Fruit fly (Drosophila melanogaster) whole organism, embryonic: Measurements from ENCODE around the gene CG3448.
A peak's percentile ranks its signal among the peaks of the same experiment; 100 is the strongest.

Source experiments
- Aef1 ChIP-seq: fragments of 200-800 bp; sonication (Bioruptor generic); IDR thresholded peaks from 3 replicates; pipeline ENCODE4 v1.3.6; 2022; ENCODE audit warnings: missing biosample characterization, missing genetic modification characterization
- Antp ChIP-seq: fragments of 200-800 bp; sonication (Bioruptor generic); optimal IDR thresholded peaks from 3 replicates; lab custom pipeline; 2016; ENCODE audit warnings: missing biosample characterization, missing genetic modification characterization
- Bdp1 ChIP-seq: fragments of 200-800 bp; sonication (Bioruptor generic); optimal IDR thresholded peaks from 3 replicates; lab custom pipeline; 2016; ENCODE audit warnings: missing biosample characterization, missing genetic modification characterization
- Blimp-1 ChIP-seq: fragments of 200-800 bp; sonication (Bioruptor generic); optimal IDR thresholded peaks from 3 replicates; lab custom pipeline; 2018; ENCODE audit warnings: missing biosample characterization, missing genetic modification characterization, mild to moderate bottlenecking, moderate library complexity, missing genetic modification reagents
- C15 ChIP-seq: fragments of 200-800 bp; sonication (Bioruptor generic); IDR thresholded peaks from 3 replicates; pipeline ENCODE4 v1.3.6; 2022; ENCODE audit warnings: missing biosample characterization, missing genetic modification characterization
- CG12299 ChIP-seq: fragments of 200-800 bp; sonication (Bioruptor generic); optimal IDR thresholded peaks from 2 replicates; lab custom pipeline; 2018; ENCODE audit warnings: missing biosample characterization, mild to moderate bottlenecking, missing genetic modification characterization
- CG1233 ChIP-seq: fragments of 200-800 bp; sonication (Bioruptor generic); optimal IDR thresholded peaks from 4 replicates; lab custom pipeline; 2018; ENCODE audit warnings: missing biosample characterization, mild to moderate bottlenecking, missing genetic modification characterization
- CG12769 ChIP-seq: fragments of 200-800 bp; sonication (Bioruptor generic); optimal IDR thresholded peaks from 2 replicates; lab custom pipeline; 2019; ENCODE audit warnings: missing biosample characterization, mild to moderate bottlenecking, missing genetic modification characterization, moderate library complexity
- CG14667 ChIP-seq: fragments of 200-800 bp; sonication (Bioruptor generic); IDR thresholded peaks from 2 replicates; pipeline ENCODE4 v1.3.6; 2022; ENCODE audit warnings: missing biosample characterization, missing genetic modification characterization
- CG1603 ChIP-seq: fragments of 200-800 bp; sonication (Bioruptor generic); optimal IDR thresholded peaks from 2 replicates; lab custom pipeline; 2019; ENCODE audit warnings: missing biosample characterization, mild to moderate bottlenecking, missing genetic modification characterization, moderate library complexity
- CG18764 ChIP-seq: fragments of 200-800 bp; sonication (Bioruptor generic); optimal IDR thresholded peaks from 3 replicates; lab custom pipeline; 2016; ENCODE audit warnings: missing biosample characterization, missing genetic modification characterization
- CG30020 ChIP-seq: fragments of 200-800 bp; optimal IDR thresholded peaks from 2 replicates; lab custom pipeline; 2019; ENCODE audit warnings: missing biosample characterization, mild to moderate bottlenecking, missing genetic modification characterization, moderate library complexity
- CG31224 ChIP-seq: fragments of 200-800 bp; sonication (Bioruptor generic); IDR thresholded peaks from 2 replicates; pipeline ENCODE4 v1.3.6; 2022; ENCODE audit warnings: missing biosample characterization, missing genetic modification characterization
- CG3407 ChIP-seq: fragments of 200-800 bp; sonication (Bioruptor generic); optimal IDR thresholded peaks from 2 replicates; lab custom pipeline; 2018; ENCODE audit warnings: missing biosample characterization, mild to moderate bottlenecking, missing genetic modification characterization
- CG3726 ChIP-seq: fragments of 200-800 bp; sonication (Bioruptor generic); IDR thresholded peaks from 3 replicates; pipeline ENCODE4, ENCODE4 v1.3.6; 2022; ENCODE audit warnings: missing biosample characterization, missing genetic modification characterization
- CG4854 ChIP-seq: fragments of 200-800 bp; sonication (Bioruptor generic); optimal IDR thresholded peaks from 2 replicates; lab custom pipeline; 2016; ENCODE audit warnings: missing biosample characterization, missing genetic modification characterization, inconsistent platforms
- CG7839 ChIP-seq: fragments of 200-800 bp; sonication (Bioruptor generic); optimal IDR thresholded peaks from 3 replicates; lab custom pipeline; 2018; ENCODE audit warnings: missing biosample characterization, mild to moderate bottlenecking, missing genetic modification characterization, moderate library complexity
- CG8478 ChIP-seq: fragments of >200 bp; optimal IDR thresholded peaks from 2 replicates; lab custom pipeline; 2018
- CG9437 ChIP-seq: fragments of 200-800 bp; sonication (Bioruptor generic); optimal IDR thresholded peaks from 2 replicates; lab custom pipeline; 2018; ENCODE audit warnings: missing biosample characterization, mild to moderate bottlenecking, missing genetic modification characterization
- CG9876 ChIP-seq: fragments of 200-800 bp; sonication (Bioruptor generic); optimal IDR thresholded peaks from 2 replicates; lab custom pipeline; 2016; ENCODE audit warnings: missing biosample characterization, missing genetic modification characterization
- Dip3 ChIP-seq: fragments of 200-800 bp; sonication (Bioruptor generic); optimal IDR thresholded peaks from 3 replicates; lab custom pipeline; 2016; ENCODE audit warnings: missing biosample characterization, missing genetic modification characterization
- E2f1 ChIP-seq: fragments of 200-800 bp; sonication (Bioruptor generic); IDR thresholded peaks from 2 replicates; pipeline ENCODE4 v1.3.6; 2022; ENCODE audit warnings: missing biosample characterization, missing genetic modification characterization
- ERR ChIP-seq: fragments of 200-800 bp; sonication (Bioruptor generic); optimal IDR thresholded peaks from 2 replicates; lab custom pipeline; 2016; ENCODE audit warnings: missing biosample characterization, missing genetic modification characterization
- Hr3 ChIP-seq: fragments of 200-800 bp; sonication (Bioruptor generic); optimal IDR thresholded peaks from 3 replicates; lab custom pipeline; 2016; ENCODE audit warnings: missing biosample characterization, missing genetic modification characterization
- Hsf ChIP-seq: fragments of 200-800 bp; sonication (Bioruptor generic); optimal IDR thresholded peaks from 3 replicates; lab custom pipeline; 2016; ENCODE audit warnings: missing biosample characterization, missing genetic modification characterization
- MBD-R2 ChIP-seq: fragments of 200-800 bp; sonication (Bioruptor generic); IDR thresholded peaks from 2 replicates; pipeline ENCODE4 v1.3.6; 2022; ENCODE audit warnings: missing biosample characterization, missing genetic modification characterization
- Max ChIP-seq: fragments of 200-800 bp; sonication (Bioruptor generic); optimal IDR thresholded peaks from 2 replicates; lab custom pipeline; 2016; ENCODE audit warnings: missing biosample characterization, mild to moderate bottlenecking, missing genetic modification characterization
- Myb ChIP-seq: fragments of 200-800 bp; sonication (Bioruptor generic); optimal IDR thresholded peaks from 2 replicates; lab custom pipeline; 2016; ENCODE audit warnings: missing biosample characterization, missing genetic modification characterization
- TFAM ChIP-seq: fragments of 200-800 bp; sonication (Bioruptor generic); optimal IDR thresholded peaks from 2 replicates; lab custom pipeline; 2017; ENCODE audit warnings: missing biosample characterization, missing genetic modification characterization, inconsistent platforms
- Xbp1 ChIP-seq: fragments of 200-800 bp; sonication (Bioruptor generic); optimal IDR thresholded peaks from 3 replicates; lab custom pipeline; 2016; ENCODE audit warnings: missing biosample characterization, mild to moderate bottlenecking, missing genetic modification characterization
- bigmax ChIP-seq: fragments of 200-800 bp; sonication (Bioruptor generic); optimal IDR thresholded peaks from 2 replicates; lab custom pipeline; 2018; ENCODE audit warnings: missing biosample characterization, mild to moderate bottlenecking, missing genetic modification characterization
- cas ChIP-seq: fragments of 200-800 bp; sonication (Bioruptor generic); IDR thresholded peaks from 2 replicates; pipeline ENCODE4 v1.3.6; 2022; ENCODE audit warnings: missing biosample characterization, missing genetic modification characterization
- chif ChIP-seq, 2 experiments: fragments of 200-800 bp; sonication (Bioruptor generic); optimal IDR thresholded peaks; 3 replicates each; lab custom pipeline; 2016; ENCODE audit warnings: missing biosample characterization in 2 of 2, missing genetic modification characterization in 2 of 2
- esg ChIP-seq: fragments of 200-800 bp; sonication (Bioruptor generic); conservative IDR thresholded peaks from 2 replicates; pipeline ENCODE4 v1.3.6; 2022; ENCODE audit warnings: missing biosample characterization, missing genetic modification characterization
- grau ChIP-seq: fragments of 200-800 bp; optimal IDR thresholded peaks from 3 replicates; lab custom pipeline; 2019; ENCODE audit warnings: missing biosample characterization, mild to moderate bottlenecking, missing genetic modification characterization, moderate library complexity
- her ChIP-seq: fragments of 200-800 bp; sonication (Bioruptor generic); optimal IDR thresholded peaks from 2 replicates; lab custom pipeline; 2016; ENCODE audit warnings: missing biosample characterization, missing genetic modification characterization
- hkb ChIP-seq, 2 experiments: fragments of 200-800 bp in 1 of 2; fragments of >200 bp in 1 of 2; sonication (Bioruptor generic) in 1 of 2; IDR thresholded peaks in 1 of 2; optimal IDR thresholded peaks in 1 of 2; 2 replicates each; pipeline versions ENCODE4 v1.3.6 to Lab custom; 2017 to 2022; ENCODE audit warnings: missing biosample characterization in 1 of 2, missing genetic modification characterization in 1 of 2
- ind ChIP-seq: fragments of 200-800 bp; sonication (Bioruptor generic); optimal IDR thresholded peaks from 3 replicates; lab custom pipeline; 2016; ENCODE audit warnings: missing biosample characterization, missing genetic modification characterization
- kni ChIP-seq: fragments of 200-800 bp; sonication (Bioruptor generic); optimal IDR thresholded peaks from 3 replicates; lab custom pipeline; 2017; ENCODE audit warnings: mild to moderate bottlenecking, missing biosample characterization, missing genetic modification reagents, missing genetic modification characterization
- nau ChIP-seq: fragments of 200-800 bp; sonication (Bioruptor generic); optimal IDR thresholded peaks from 3 replicates; lab custom pipeline; 2017; ENCODE audit warnings: missing biosample characterization, mild to moderate bottlenecking, missing genetic modification characterization, missing genetic modification reagents
- salm ChIP-seq: fragments of 200-800 bp; sonication (Bioruptor generic); optimal IDR thresholded peaks from 2 replicates; lab custom pipeline; 2018; ENCODE audit warnings: missing biosample characterization, mild to moderate bottlenecking, missing genetic modification characterization
- sc ChIP-seq, 3 experiments: fragments of >200 bp in 2 of 3; fragments of 200-800 bp in 1 of 3; sonication (Bioruptor generic) in 1 of 3; optimal IDR thresholded peaks; 2 replicates in 2 of 3; 3 replicates in 1 of 3; lab custom pipeline; 2017; ENCODE audit warnings: mild to moderate bottlenecking in 1 of 3, missing biosample characterization in 1 of 3, missing genetic modification characterization in 1 of 3, missing genetic modification reagents in 1 of 3
- scrt ChIP-seq: fragments of 200-800 bp; sonication (Bioruptor generic); optimal IDR thresholded peaks from 2 replicates; lab custom pipeline; 2018; ENCODE audit warnings: missing biosample characterization, mild to moderate bottlenecking, missing genetic modification characterization, moderate library complexity
- sqz ChIP-seq: fragments of 200-800 bp; sonication (Bioruptor generic); optimal IDR thresholded peaks from 3 replicates; lab custom pipeline; 2018; ENCODE audit warnings: missing biosample characterization, mild to moderate bottlenecking, missing genetic modification characterization
- tap ChIP-seq: fragments of 200-800 bp; optimal IDR thresholded peaks from 3 replicates; lab custom pipeline; 2019; ENCODE audit warnings: missing biosample characterization, mild to moderate bottlenecking, missing genetic modification characterization, moderate library complexity
- toy ChIP-seq: fragments of 200-800 bp; sonication (Bioruptor generic); IDR thresholded peaks from 2 replicates; pipeline ENCODE4 v1.3.6; 2022; ENCODE audit warnings: missing biosample characterization, missing genetic modification characterization
- unc-4 ChIP-seq: fragments of 200-800 bp; sonication (Bioruptor generic); IDR thresholded peaks from 2 replicates; pipeline ENCODE4 v1.3.6; 2022; ENCODE audit warnings: missing biosample characterization, missing genetic modification characterization; ENCODE audit not compliant: partially characterized antibody
- yki ChIP-seq: fragments of >200 bp; optimal IDR thresholded peaks from 3 replicates; lab custom pipeline; 2018
- zen ChIP-seq: fragments of 200-800 bp; sonication (Bioruptor generic); optimal IDR thresholded peaks from 3 replicates; lab custom pipeline; 2018; ENCODE audit warnings: missing biosample characterization, mild to moderate bottlenecking, missing genetic modification characterization, moderate library complexity

Gene CG3448

DNA sequence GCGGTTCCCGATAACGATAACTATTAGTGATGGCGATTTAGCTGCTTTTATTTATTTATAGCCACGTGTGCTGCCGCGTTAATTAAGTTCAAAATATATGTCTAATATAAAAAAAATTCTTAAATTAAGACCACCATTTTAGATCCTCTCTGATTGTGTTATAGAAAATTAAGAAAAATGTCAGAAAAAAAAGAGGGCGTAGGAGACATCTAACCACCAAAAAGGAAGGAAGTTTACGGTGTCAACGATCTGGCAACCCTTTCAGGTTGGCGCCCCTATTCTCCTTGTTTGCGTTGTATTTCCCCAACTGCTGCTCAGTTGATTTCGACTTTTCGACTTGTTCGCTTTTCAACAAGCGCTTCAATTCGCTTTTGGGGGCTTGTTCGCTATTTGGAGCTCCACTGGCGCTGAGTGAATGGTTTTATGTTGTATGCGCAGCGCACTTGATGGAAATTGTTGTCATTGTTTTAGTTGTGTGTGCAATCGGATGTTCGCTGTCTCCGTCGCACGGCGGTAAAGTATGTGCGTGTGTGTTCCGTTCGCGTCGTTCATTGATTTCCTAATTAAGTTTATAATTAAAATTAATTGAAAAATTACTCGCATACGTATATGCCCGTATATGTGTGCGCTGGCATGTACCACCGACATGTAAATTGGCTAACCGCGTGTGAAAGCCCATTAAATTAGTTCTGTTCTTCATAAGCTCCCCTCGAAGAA lies 9.6 kb upstream of the CG3448 start, which contains the start of the genes CG3434 and CG44838 (continued):
- TF ChIP-seq Bdp1 (GFP tag; lab: Kevin White, UChicago) = peak; percentile 77
- no peak for TF ChIP-seq toy
- TF ChIP-seq Dip3 (GFP tag; lab: Kevin White, UChicago) = peak; percentile 48
- no peak for TF ChIP-seq yki (lab: Kevin White, UChicago)
- TF ChIP-seq ERR = no peak
- peak; percentile 60 for TF ChIP-seq Myb (GFP tag; lab: Kevin White, UChicago)
- TF ChIP-seq CG1603 (tag; lab: Kevin White, UChicago) = no peak
- peak; percentile 40 for TF ChIP-seq CG12769 (tag; lab: Kevin White, UChicago)
- peak; percentile 88 for TF ChIP-seq Max (GFP tag; lab: Kevin White, UChicago)
- TF ChIP-seq bigmax (GFP tag; lab: Kevin White, UChicago) = peak; percentile 50
- peak; percentile 65 for TF ChIP-seq sqz (GFP tag; lab: Kevin White, UChicago)
- TF ChIP-seq sc (optimal IDR thresholded peaks at IDR 0.05; lab: Kevin White, UChicago) = no peak
- TF ChIP-seq sc (GFP tag; optimal IDR thresholded peaks at IDR 0.05; lab: Kevin White, UChicago) = peak; percentile 70
- TF ChIP-seq grau = peak; percentile 84
- TF ChIP-seq unc-4 (GFP tag; lab: Robert Waterston, UW) = peak; percentile 45; the same call in 1 of the 2 replicates
- TF ChIP-seq C15 (GFP tag; lab: Robert Waterston, UW) = peak; percentile 52; the same call in 1 of the 3 replicates
- TF ChIP-seq CG9437 (GFP tag; lab: Kevin White, UChicago) = peak; percentile 82
- TF ChIP-seq nau (GFP tag; lab: Kevin White, UChicago) = peak; percentile 48
- peak; percentile 75 for TF ChIP-seq CG30020 (tag; lab: Kevin White, UChicago)
- TF ChIP-seq her (GFP tag; lab: Kevin White, UChicago) = no peak
- peak; percentile 81 for TF ChIP-seq ind
- peak; percentile 48 for TF ChIP-seq CG4854 (GFP tag; lab: Kevin White, UChicago)
- peak; percentile 82 for TF ChIP-seq CG7839 (tag; lab: Kevin White, UChicago)
- TF ChIP-seq TFAM (GFP tag; lab: Kevin White, UChicago) = no peak
- TF ChIP-seq salm = peak; percentile 37
- peak; percentile 75 for TF ChIP-seq scrt
- TF ChIP-seq CG14667 = peak; percentile 47; the same call in 1 of the 2 replicates
- peak; percentile 35 for TF ChIP-seq CG9876 (GFP tag; lab: Kevin White, UChicago)
- peak; percentile 74 for TF ChIP-seq CG1233
- peak; percentile 88 for TF ChIP-seq Xbp1 (GFP tag; lab: Kevin White, UChicago)
- TF ChIP-seq hkb (optimal IDR thresholded peaks at IDR 0.05; lab: Kevin White, UChicago) = no peak
- peak; percentile 80 for TF ChIP-seq hkb (GFP tag; IDR thresholded peaks at IDR 0.05; lab: Robert Waterston, UW)
- peak; percentile 74 for TF ChIP-seq CG18764
- TF ChIP-seq tap (tag; lab: Kevin White, UChicago) = peak; percentile 36
- no peak; the same call in 1 of the 2 replicates for TF ChIP-seq CG31224 (GFP tag; lab: Robert Waterston, UW)
- TF ChIP-seq CG8478 (lab: Kevin White, UChicago) = no peak
- TF ChIP-seq kni = peak; percentile 75
- peak; percentile 58 to 78 for TF ChIP-seq chif (GFP tag; optimal IDR thresholded peaks at IDR 0.05; lab: Kevin White, UChicago)
- peak; percentile 74 for TF ChIP-seq CG12299 (tag; lab: Kevin White, UChicago)
- TF ChIP-seq Blimp-1 (GFP tag; lab: Kevin White, UChicago) = peak; percentile 70
- TF ChIP-seq E2f1 (GFP tag; lab: Robert Waterston, UW) = peak; percentile 73
- no peak for TF ChIP-seq CG3726 (GFP tag; lab: Robert Waterston, UW)
- peak; percentile 62 for TF ChIP-seq Antp (GFP tag; lab: Kevin White, UChicago)
- peak; percentile 63 for TF ChIP-seq CG3407 (GFP tag; lab: Kevin White, UChicago)
- TF ChIP-seq Aef1 (GFP tag; lab: Robert Waterston, UW) = peak; percentile 57
- peak; percentile 74 for TF ChIP-seq zen (tag; lab: Kevin White, UChicago)
- peak; percentile 83 for TF ChIP-seq Hsf (GFP tag; lab: Kevin White, UChicago)
- TF ChIP-seq Hr3 (GFP tag; lab: Kevin White, UChicago) = peak; percentile 82
- peak; percentile 74 for TF ChIP-seq MBD-R2 (GFP tag; lab: Robert Waterston, UW)
- 0 out of 2 replicates have a peak, but pooled peaks have one; percentile 65 for TF ChIP-seq cas (GFP tag; lab: Robert Waterston, UW)
- peak; percentile 65 for TF ChIP-seq esg (GFP tag; lab: Robert Waterston, UW)
